Fruit fly (Drosophila melanogaster): ENCODE measurements around the gene CG14107.

The CG14107 gene

dm6 chr3L:13389834-13390233 lies 8.7 kb upstream of the CG14107 start, which contains the start of gene Poc1 (continued):
- TF ChIP-seq sc (optimal IDR thresholded peaks at IDR 0.05) (no peak), sc (GFP tag; optimal IDR thresholded peaks at IDR 0.05) (no peak), p53 (GFP tag; optimal IDR thresholded peaks at IDR 0.05) (no peak), Fer2 (tag; optimal IDR thresholded peaks at IDR 0.05) (no peak), Hmr (GFP tag; optimal IDR thresholded peaks at IDR 0.05) (peak; percentile 24), CG3838 (GFP tag; optimal IDR thresholded peaks at IDR 0.05) (no peak), rib (GFP tag; IDR thresholded peaks at IDR 0.05) (no peak), fd96Cb (tag; optimal IDR thresholded peaks at IDR 0.05) (no peak), disco-r (GFP tag; optimal IDR thresholded peaks at IDR 0.05) (no peak), Bteb2 (GFP tag; optimal IDR thresholded peaks at IDR 0.05) (no peak), cg (GFP tag; optimal IDR thresholded peaks at IDR 0.05) (no peak), jigr1 (GFP tag; IDR thresholded peaks at IDR 0.05) (no peak), Adf1 (GFP tag; IDR thresholded peaks at IDR 0.05) (no peak), Stat92E (GFP tag; optimal IDR thresholded peaks at IDR 0.05) (peak in 1 of 3 experiments; percentile 58), Fer3 (tag; optimal IDR thresholded peaks at IDR 0.05) (no peak), CG10366 (GFP tag; IDR thresholded peaks at IDR 0.05) (no peak), CG11723 (GFP tag; optimal IDR thresholded peaks at IDR 0.05) (no peak), CG14860 (GFP tag; IDR thresholded peaks at IDR 0.05; ENCODE audit: partially characterized antibody) (peak; percentile 23; the same call in 1 of the 3 replicates), CG33213 (GFP tag; optimal IDR thresholded peaks at IDR 0.05) (peak; percentile 25), CG11696 (GFP tag; IDR thresholded peaks at IDR 0.05) (no peak), bcd (GFP tag; optimal IDR thresholded peaks at IDR 0.05) (no peak), CG15514 (GFP tag; optimal IDR thresholded peaks at IDR 0.05) (peak; percentile 28), sqz (GFP tag; optimal IDR thresholded peaks at IDR 0.05) (no peak), MESR4 (GFP tag; optimal IDR thresholded peaks at IDR 0.05) (peak; percentile 22), Asciz (GFP tag; optimal IDR thresholded peaks at IDR 0.05) (no peak), Trl (optimal IDR thresholded peaks at IDR 0.05) (no peak), Trl (GFP tag; optimal IDR thresholded peaks at IDR 0.05) (no peak), unc-4 (GFP tag; IDR thresholded peaks at IDR 0.05; ENCODE audit: partially characterized antibody) (peak; percentile 14; the same call in 1 of the 2 replicates), CG14050 (GFP tag; IDR thresholded peaks at IDR 0.05) (no peak), CG18764 (GFP tag; optimal IDR thresholded peaks at IDR 0.05) (no peak), br (optimal IDR thresholded peaks at IDR 0.05) (no peak), D19B (GFP tag; optimal IDR thresholded peaks at IDR 0.05) (no peak), slp2 (GFP tag; optimal IDR thresholded peaks at IDR 0.05) (no peak), Tbp (GFP tag; optimal IDR thresholded peaks at IDR 0.05) (no peak), ATbp (GFP tag; optimal IDR thresholded peaks at IDR 0.05) (no peak), Oaz (GFP tag; IDR thresholded peaks at IDR 0.05) (no peak), nmo (GFP tag; optimal IDR thresholded peaks at IDR 0.05) (peak; percentile 41), hbn (GFP tag; IDR thresholded peaks at IDR 0.05; ENCODE audit: partially characterized antibody) (no peak), CG15696 (tag; optimal IDR thresholded peaks at IDR 0.05) (no peak), Sry-β (GFP tag; optimal IDR thresholded peaks at IDR 0.05) (no peak), ttk (GFP tag; IDR thresholded peaks at IDR 0.05) (no peak), H2.0 (GFP tag; IDR thresholded peaks at IDR 0.05) (no peak), fd3F (GFP tag; optimal IDR thresholded peaks at IDR 0.05) (no peak), Lpt (GFP tag; optimal IDR thresholded peaks at IDR 0.05) (no peak), CG30431 (GFP tag; optimal IDR thresholded peaks at IDR 0.05) (no peak), h (optimal IDR thresholded peaks at IDR 0.05) (no peak), NC2α (GFP tag; optimal IDR thresholded peaks at IDR 0.05) (no peak), Dfd (GFP tag; optimal IDR thresholded peaks at IDR 0.05) (no peak), trem (tag; optimal IDR thresholded peaks at IDR 0.05) (peak; percentile 59), lov (optimal IDR thresholded peaks at IDR 0.05) (no peak), lov (GFP tag; IDR thresholded peaks at IDR 0.05) (no peak), Dip2 (GFP tag; IDR thresholded peaks at IDR 0.05) (peak; percentile 91), CG5245 (GFP tag; optimal IDR thresholded peaks at IDR 0.05) (no peak)

Measured in whole organism, embryonic.